Fruit fly (Drosophila melanogaster) whole organism, embryonic: ENCODE data around the gene CG5435.
A peak's percentile ranks its signal among the peaks of the same experiment; 100 is the strongest.

Experiments used
- Ada2b ChIP-seq: fragments of 200-800 bp; sonication (Bioruptor generic); IDR thresholded peaks from 2 replicates; pipeline ENCODE4 v1.3.6; 2022; ENCODE audit warnings: missing biosample characterization, missing genetic modification characterization
- BEAF-32 ChIP-seq: fragments of 200-800 bp; sonication (Bioruptor generic); optimal IDR thresholded peaks from 3 replicates; lab custom pipeline; 2017; ENCODE audit warnings: missing biosample characterization, missing genetic modification characterization, mild to moderate bottlenecking, moderate library complexity, missing genetic modification reagents
- C15 ChIP-seq: fragments of 200-800 bp; sonication (Bioruptor generic); IDR thresholded peaks from 3 replicates; pipeline ENCODE4 v1.3.6; 2022; ENCODE audit warnings: missing biosample characterization, missing genetic modification characterization
- CG11247 ChIP-seq: fragments of 200-800 bp; sonication (Bioruptor generic); IDR thresholded peaks from 2 replicates; pipeline ENCODE4 v1.3.6; 2022; ENCODE audit warnings: missing biosample characterization, missing genetic modification characterization
- CG11456 ChIP-seq: fragments of 200-800 bp; sonication (Bioruptor generic); IDR thresholded peaks from 3 replicates; pipeline ENCODE4 v1.3.6; 2022; ENCODE audit warnings: missing biosample characterization, missing genetic modification characterization
- CG12299 ChIP-seq: fragments of 200-800 bp; sonication (Bioruptor generic); optimal IDR thresholded peaks from 2 replicates; lab custom pipeline; 2018; ENCODE audit warnings: missing biosample characterization, mild to moderate bottlenecking, missing genetic modification characterization
- CG1233 ChIP-seq: fragments of 200-800 bp; sonication (Bioruptor generic); optimal IDR thresholded peaks from 4 replicates; lab custom pipeline; 2018; ENCODE audit warnings: missing biosample characterization, mild to moderate bottlenecking, missing genetic modification characterization
- CG13296 ChIP-seq: fragments of 200-800 bp; sonication (Bioruptor generic); optimal IDR thresholded peaks from 3 replicates; lab custom pipeline; 2018; ENCODE audit warnings: missing biosample characterization, mild to moderate bottlenecking, missing genetic modification characterization
- CG13894 ChIP-seq: fragments of 200-800 bp; sonication (Bioruptor generic); optimal IDR thresholded peaks from 3 replicates; lab custom pipeline; 2018; ENCODE audit warnings: missing biosample characterization, mild to moderate bottlenecking, missing genetic modification characterization, moderate library complexity
- CG14667 ChIP-seq: fragments of 200-800 bp; sonication (Bioruptor generic); IDR thresholded peaks from 2 replicates; pipeline ENCODE4 v1.3.6; 2022; ENCODE audit warnings: missing biosample characterization, missing genetic modification characterization
- CG15011 ChIP-seq: fragments of 200-800 bp; sonication (Bioruptor generic); optimal IDR thresholded peaks from 3 replicates; lab custom pipeline; 2018; ENCODE audit warnings: missing biosample characterization, mild to moderate bottlenecking, missing genetic modification characterization
- CG17829 ChIP-seq: fragments of 200-800 bp; optimal IDR thresholded peaks from 2 replicates; lab custom pipeline; 2019; ENCODE audit warnings: missing biosample characterization, mild to moderate bottlenecking, missing genetic modification characterization, moderate library complexity
- CG2116 ChIP-seq: fragments of 200-800 bp; sonication (Bioruptor generic); optimal IDR thresholded peaks from 3 replicates; lab custom pipeline; 2018; ENCODE audit warnings: missing biosample characterization, mild to moderate bottlenecking, missing genetic modification characterization
- CG2129 ChIP-seq: fragments of 200-800 bp; sonication (Bioruptor generic); IDR thresholded peaks from 2 replicates; pipeline ENCODE4 v1.3.6; 2022; ENCODE audit warnings: missing biosample characterization, missing genetic modification characterization; ENCODE audit not compliant: partially characterized antibody
- CG2199 ChIP-seq: fragments of 200-800 bp; sonication (Bioruptor generic); IDR thresholded peaks from 3 replicates; pipeline ENCODE4 v1.3.6; 2022; ENCODE audit warnings: missing biosample characterization, missing genetic modification characterization
- CG32532 ChIP-seq: fragments of 200-800 bp; sonication (Bioruptor generic); IDR thresholded peaks from 2 replicates; pipeline ENCODE4 v1.3.6; 2022; ENCODE audit warnings: missing biosample characterization, missing genetic modification characterization
- CG34224 ChIP-seq: fragments of 200-800 bp; sonication (Bioruptor generic); IDR thresholded peaks from 3 replicates; pipeline ENCODE4 v1.3.6; 2022; ENCODE audit warnings: missing biosample characterization, missing genetic modification characterization; ENCODE audit not compliant: partially characterized antibody
- CG5953 ChIP-seq: fragments of 200-800 bp; sonication (Bioruptor generic); IDR thresholded peaks from 2 replicates; pipeline ENCODE4 v1.3.6; 2022; ENCODE audit warnings: missing biosample characterization, missing genetic modification characterization
- CG7556 ChIP-seq: fragments of 200-800 bp; sonication (Bioruptor generic); optimal IDR thresholded peaks from 2 replicates; lab custom pipeline; 2017; ENCODE audit warnings: missing biosample characterization, mild to moderate bottlenecking, missing genetic modification characterization
- CkIIα-i1 ChIP-seq: fragments of 200-800 bp; sonication (Bioruptor generic); IDR thresholded peaks from 2 replicates; pipeline ENCODE4 v1.3.6; 2022; ENCODE audit warnings: missing biosample characterization, missing genetic modification characterization
- D19B ChIP-seq: fragments of 200-800 bp; sonication (Bioruptor generic); optimal IDR thresholded peaks from 2 replicates; lab custom pipeline; 2017; ENCODE audit warnings: missing biosample characterization, mild to moderate bottlenecking, missing genetic modification characterization
- Dad ChIP-seq: fragments of 200-800 bp; sonication (Bioruptor generic); optimal IDR thresholded peaks from 3 replicates; lab custom pipeline; 2016; ENCODE audit warnings: missing biosample characterization, missing genetic modification characterization
- E2f2 ChIP-seq: fragments of 200-800 bp; sonication (Bioruptor generic); IDR thresholded peaks from 2 replicates; pipeline ENCODE4 v1.3.6; 2022; ENCODE audit warnings: missing biosample characterization, missing genetic modification characterization
- Gsc ChIP-seq: fragments of 200-800 bp; sonication (Bioruptor generic); IDR thresholded peaks from 2 replicates; pipeline ENCODE4 v1.3.6; 2022; ENCODE audit warnings: missing biosample characterization, missing genetic modification characterization
- MESR4 ChIP-seq: fragments of 200-800 bp; sonication (Bioruptor generic); optimal IDR thresholded peaks from 2 replicates; lab custom pipeline; 2018; ENCODE audit warnings: missing biosample characterization, mild to moderate bottlenecking, missing genetic modification characterization, moderate library complexity
- MTF-1 ChIP-seq: fragments of 200-800 bp; sonication (Bioruptor generic); optimal IDR thresholded peaks from 2 replicates; lab custom pipeline; 2018; ENCODE audit warnings: missing biosample characterization, mild to moderate bottlenecking, missing genetic modification characterization, borderline replicate concordance
- Meics ChIP-seq: fragments of 200-800 bp; sonication (Bioruptor generic); optimal IDR thresholded peaks from 2 replicates; lab custom pipeline; 2017; ENCODE audit warnings: missing biosample characterization, mild to moderate bottlenecking, missing genetic modification characterization
- NfI ChIP-seq: fragments of 200-800 bp; sonication (Bioruptor generic); optimal IDR thresholded peaks from 3 replicates; lab custom pipeline; 2018; ENCODE audit warnings: missing biosample characterization, mild to moderate bottlenecking, missing genetic modification characterization, moderate library complexity
- Sry-β ChIP-seq: fragments of 200-800 bp; sonication (Bioruptor generic); optimal IDR thresholded peaks from 2 replicates; lab custom pipeline; 2018; ENCODE audit warnings: missing biosample characterization, mild to moderate bottlenecking, missing genetic modification characterization, moderate library complexity
- TFAM ChIP-seq: fragments of 200-800 bp; sonication (Bioruptor generic); optimal IDR thresholded peaks from 2 replicates; lab custom pipeline; 2017; ENCODE audit warnings: missing biosample characterization, missing genetic modification characterization, inconsistent platforms
- bsh ChIP-seq, 2 experiments: fragments of 200-800 bp; sonication (Bioruptor generic); optimal IDR thresholded peaks; 2 replicates each; lab custom pipeline; 2017 to 2018; ENCODE audit warnings: mild to moderate bottlenecking in 2 of 2, missing biosample characterization in 2 of 2, missing genetic modification characterization in 2 of 2, moderate library complexity in 1 of 2
- croc ChIP-seq: fragments of 200-800 bp; sonication (Bioruptor generic); conservative IDR thresholded peaks from 3 replicates; pipeline ENCODE4 v1.3.6; 2022; ENCODE audit warnings: missing biosample characterization, missing genetic modification characterization
- cwo ChIP-seq: fragments of 200-800 bp; sonication (Bioruptor generic); optimal IDR thresholded peaks from 3 replicates; lab custom pipeline; 2017; ENCODE audit warnings: missing biosample characterization, missing genetic modification characterization, mild to moderate bottlenecking, moderate library complexity, missing genetic modification reagents
- emc ChIP-seq: fragments of 200-800 bp; sonication (Bioruptor generic); optimal IDR thresholded peaks from 2 replicates; lab custom pipeline; 2016; ENCODE audit warnings: missing biosample characterization, missing genetic modification characterization
- fd3F ChIP-seq: fragments of 200-800 bp; sonication (Bioruptor generic); optimal IDR thresholded peaks from 2 replicates; lab custom pipeline; 2018; ENCODE audit warnings: missing biosample characterization, mild to moderate bottlenecking, missing genetic modification characterization, moderate library complexity
- ind ChIP-seq: fragments of 200-800 bp; sonication (Bioruptor generic); optimal IDR thresholded peaks from 3 replicates; lab custom pipeline; 2016; ENCODE audit warnings: missing biosample characterization, missing genetic modification characterization
- kni ChIP-seq: fragments of 200-800 bp; sonication (Bioruptor generic); optimal IDR thresholded peaks from 3 replicates; lab custom pipeline; 2017; ENCODE audit warnings: mild to moderate bottlenecking, missing biosample characterization, missing genetic modification reagents, missing genetic modification characterization
- lab ChIP-seq: fragments of 200-800 bp; sonication (Bioruptor generic); optimal IDR thresholded peaks from 3 replicates; lab custom pipeline; 2017; ENCODE audit warnings: missing biosample characterization, missing genetic modification characterization, mild to moderate bottlenecking, moderate library complexity, missing genetic modification reagents
- luna ChIP-seq: fragments of 200-800 bp; sonication (Bioruptor generic); optimal IDR thresholded peaks from 2 replicates; lab custom pipeline; 2016; ENCODE audit warnings: missing biosample characterization, missing genetic modification characterization
- nmo ChIP-seq: fragments of 200-800 bp; sonication (Bioruptor generic); optimal IDR thresholded peaks from 2 replicates; lab custom pipeline; 2018; ENCODE audit warnings: missing biosample characterization, mild to moderate bottlenecking, missing genetic modification characterization, moderate library complexity
- odd ChIP-seq: fragments of 200-800 bp; sonication (Bioruptor generic); optimal IDR thresholded peaks from 2 replicates; lab custom pipeline; 2017; ENCODE audit warnings: missing biosample characterization, mild to moderate bottlenecking, missing genetic modification characterization
- pfk ChIP-seq: fragments of 200-800 bp; sonication (Bioruptor generic); optimal IDR thresholded peaks from 2 replicates; lab custom pipeline; 2018; ENCODE audit warnings: missing biosample characterization, mild to moderate bottlenecking, missing genetic modification characterization, moderate library complexity
- pho ChIP-seq: fragments of 200-800 bp; sonication (Bioruptor generic); optimal IDR thresholded peaks from 2 replicates; lab custom pipeline; 2016; ENCODE audit warnings: missing biosample characterization, missing genetic modification characterization
- pzg ChIP-seq: fragments of 200-800 bp; sonication (Bioruptor generic); optimal IDR thresholded peaks from 3 replicates; lab custom pipeline; 2018; ENCODE audit warnings: missing biosample characterization, mild to moderate bottlenecking, missing genetic modification characterization, moderate library complexity
- sens-2 ChIP-seq: fragments of 200-800 bp; sonication (Bioruptor generic); IDR thresholded peaks from 2 replicates; pipeline ENCODE4 v1.3.6; 2022; ENCODE audit warnings: missing biosample characterization, missing genetic modification characterization
- sim ChIP-seq: fragments of 200-800 bp; sonication (Bioruptor generic); IDR thresholded peaks from 2 replicates; pipeline ENCODE4 v1.3.6; 2022; ENCODE audit warnings: missing biosample characterization, missing genetic modification characterization
- sug ChIP-seq: fragments of 200-800 bp; optimal IDR thresholded peaks from 2 replicates; lab custom pipeline; 2019; ENCODE audit warnings: missing biosample characterization, mild to moderate bottlenecking, missing genetic modification characterization, moderate library complexity
- unc-4 ChIP-seq: fragments of 200-800 bp; sonication (Bioruptor generic); IDR thresholded peaks from 2 replicates; pipeline ENCODE4 v1.3.6; 2022; ENCODE audit warnings: missing biosample characterization, missing genetic modification characterization; ENCODE audit not compliant: partially characterized antibody
- yki ChIP-seq: fragments of >200 bp; optimal IDR thresholded peaks from 3 replicates; lab custom pipeline; 2018

The CG5435 gene

DNA sequence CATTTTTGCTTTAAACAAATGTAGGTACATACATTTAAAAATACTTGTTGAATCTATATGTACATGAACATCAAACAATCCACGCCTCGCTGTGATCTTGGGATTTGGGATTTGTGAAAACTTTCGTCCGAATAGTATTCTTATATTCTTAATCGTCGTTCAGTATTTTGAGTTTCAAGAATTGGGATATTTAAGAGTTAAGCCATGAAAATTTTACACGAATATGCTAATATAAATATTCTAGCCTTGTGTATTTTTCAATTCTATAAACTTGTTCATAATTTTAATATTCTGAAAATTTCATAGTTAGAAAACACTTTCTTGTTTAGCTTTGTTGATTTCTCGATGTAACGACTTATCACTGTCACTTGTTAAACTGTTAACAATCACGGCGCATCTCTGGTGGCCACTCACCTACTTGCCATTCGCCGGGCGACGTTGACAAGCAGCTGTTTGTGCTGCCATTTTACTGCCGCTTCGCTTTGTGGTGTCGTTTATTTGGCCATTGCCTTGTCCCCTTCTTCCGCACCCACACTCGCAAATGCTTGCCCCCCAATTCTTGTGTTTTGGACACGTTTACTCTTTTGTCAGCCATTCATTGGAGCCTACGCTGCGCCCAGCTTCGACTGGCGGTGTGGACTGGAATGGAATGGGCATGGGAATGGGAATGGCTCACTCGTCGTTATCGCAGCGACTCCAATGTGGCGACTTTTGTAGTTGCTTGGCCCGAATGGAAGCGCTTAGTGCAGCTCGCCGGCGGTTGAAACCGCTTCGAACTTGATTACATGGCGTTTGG lies 5.5 kb upstream of the CG5435 start (continued):
- TF ChIP-seq CG13296 (no peak), luna (GFP tag; lab: Kevin White, UChicago) (no peak), MESR4 (peak; percentile 55), C15 (GFP tag; lab: Robert Waterston, UW) (no peak), E2f2 (no peak), CG11247 (GFP tag; lab: Robert Waterston, UW) (no peak), CG15011 (GFP tag; lab: Kevin White, UChicago) (no peak), pho (GFP tag; lab: Kevin White, UChicago) (no peak), CG2129 (GFP tag; lab: Robert Waterston, UW) (no peak), CG32532 (GFP tag; lab: Robert Waterston, UW) (no peak), CG14667 (GFP tag; lab: Robert Waterston, UW) (no peak), CG7556 (GFP tag; lab: Kevin White, UChicago) (no peak), CG5953 (GFP tag; lab: Robert Waterston, UW) (no peak), Sry-β (peak; percentile 89), unc-4 (0 out of 2 replicates have a peak, but pooled peaks have one; percentile 20), NfI (GFP tag; lab: Kevin White, UChicago) (peak; percentile 17), CG13894 (tag; lab: Kevin White, UChicago) (no peak), CG2199 (no peak), CG34224 (GFP tag; lab: Robert Waterston, UW) (peak; percentile 35; the same call in 1 of the 3 replicates), CG1233 (GFP tag; lab: Kevin White, UChicago) (no peak), kni (GFP tag; lab: Kevin White, UChicago) (no peak), yki (peak; percentile 35), bsh (GFP tag; optimal IDR thresholded peaks at IDR 0.05; lab: Kevin White, UChicago) (no peak), sug (tag; lab: Kevin White, UChicago) (peak; percentile 48), emc (GFP tag; lab: Kevin White, UChicago) (no peak), Ada2b (no peak), croc (no peak), CG17829 (tag; lab: Kevin White, UChicago) (no peak), Gsc (no peak), sim (GFP tag; lab: Robert Waterston, UW) (no peak), sens-2 (no peak), CG2116 (no peak), MTF-1 (GFP tag; lab: Kevin White, UChicago) (no peak), CG11456 (GFP tag; lab: Robert Waterston, UW) (peak; percentile 53; the same call in 1 of the 3 replicates), CkIIα-i1 (GFP tag; lab: Robert Waterston, UW) (no peak), fd3F (no peak), D19B (GFP tag; lab: Kevin White, UChicago) (no peak), TFAM (GFP tag; lab: Kevin White, UChicago) (no peak), CG12299 (tag; lab: Kevin White, UChicago) (no peak), nmo (GFP tag; lab: Kevin White, UChicago) (peak; percentile 6), odd (GFP tag; lab: Kevin White, UChicago) (no peak), Dad (GFP tag; lab: Kevin White, UChicago) (no peak), cwo (peak; percentile 17), Meics (peak; percentile 2), pfk (GFP tag; lab: Kevin White, UChicago) (peak; percentile 35), ind (GFP tag; lab: Kevin White, UChicago) (no peak), pzg (GFP tag; lab: Kevin White, UChicago) (peak; percentile 54), BEAF-32 (GFP tag; lab: Kevin White, UChicago) (peak; percentile 37), lab (GFP tag; lab: Kevin White, UChicago) (no peak)
